Fruit fly (Drosophila melanogaster): ENCODE results near the gene CG34437.

CG34437 gene

DNA sequence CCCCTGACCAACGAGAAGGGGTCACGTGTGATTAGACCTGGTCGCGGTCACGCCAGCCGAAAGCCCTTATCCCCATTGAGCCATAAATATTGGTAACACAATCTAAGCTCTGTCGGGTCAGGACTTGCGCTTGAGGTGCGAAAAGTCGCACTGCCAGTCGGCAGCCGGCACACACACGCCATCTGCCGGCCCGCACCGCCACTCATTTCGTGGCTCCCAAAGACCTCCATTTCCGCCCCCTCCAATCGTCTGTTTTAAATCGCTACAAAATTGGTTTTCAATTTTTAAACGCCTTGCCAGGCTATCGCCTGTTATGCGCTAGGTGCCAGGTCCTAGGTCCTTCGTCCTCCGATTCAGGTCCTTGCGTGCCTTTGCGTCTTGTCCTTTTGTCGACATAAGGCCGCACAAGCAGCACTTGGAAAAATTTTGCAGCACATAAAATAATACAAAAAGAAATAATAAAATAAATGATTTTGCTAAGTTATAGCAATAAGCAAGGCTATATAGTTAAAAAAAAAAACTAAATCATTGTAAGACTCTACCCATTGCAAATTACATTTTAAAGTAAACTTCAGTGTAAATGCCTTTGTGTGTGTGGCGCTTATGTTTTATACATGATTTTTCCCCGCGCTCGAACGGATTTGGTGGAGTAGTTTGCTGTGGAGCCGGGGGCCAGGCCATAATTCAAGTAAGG, 33.8 kb downstream of the CG34437 start:
- TF ChIP-seq HLH3B (GFP tag; IDR thresholded peaks at IDR 0.05) (0 out of 2 replicates have a peak, but pooled peaks have one; percentile 12), ranshi (GFP tag; IDR thresholded peaks at IDR 0.05) (peak; percentile 31; the same call in 1 of the 2 replicates), Rfx (GFP tag; IDR thresholded peaks at IDR 0.05) (0 out of 2 replicates have a peak, but pooled peaks have one; percentile 29), ci (GFP tag; IDR thresholded peaks at IDR 0.05) (no peak), CG18476 (GFP tag; optimal IDR thresholded peaks at IDR 0.05) (peak; percentile 16), hkb (optimal IDR thresholded peaks at IDR 0.05) (no peak), hkb (GFP tag; IDR thresholded peaks at IDR 0.05) (peak; percentile 44), Fer3 (tag; optimal IDR thresholded peaks at IDR 0.05) (peak; percentile 37), CG2116 (GFP tag; optimal IDR thresholded peaks at IDR 0.05) (no peak), dysf (GFP tag; IDR thresholded peaks at IDR 0.05) (0 out of 3 replicates have a peak, but pooled peaks have one; percentile 12), CG13894 (tag; optimal IDR thresholded peaks at IDR 0.05) (peak; percentile 19), crol (GFP tag; IDR thresholded peaks at IDR 0.05) (no peak), CG5245 (GFP tag; optimal IDR thresholded peaks at IDR 0.05) (no peak), CG18599 (GFP tag; optimal IDR thresholded peaks at IDR 0.05) (peak; percentile 56), fu2 (GFP tag; optimal IDR thresholded peaks at IDR 0.05) (no peak), phol (tag; optimal IDR thresholded peaks at IDR 0.05) (peak; percentile 9), CG4424 (GFP tag; optimal IDR thresholded peaks at IDR 0.05) (no peak), Hr51 (GFP tag; optimal IDR thresholded peaks at IDR 0.05) (peak in 1 of 2 experiments; percentile 2), Ptx1 (GFP tag; IDR thresholded peaks at IDR 0.05) (peak; percentile 28; the same call in 1 of the 2 replicates), wdn (GFP tag; IDR thresholded peaks at IDR 0.05) (0 out of 2 replicates have a peak, but pooled peaks have one; percentile 5), CG17912 (GFP tag; optimal IDR thresholded peaks at IDR 0.05) (no peak), tgo (GFP tag; IDR thresholded peaks at IDR 0.05) (no peak), CG10147 (GFP tag; optimal IDR thresholded peaks at IDR 0.05) (peak; percentile 6), CTCF (GFP tag; optimal IDR thresholded peaks at IDR 0.05) (peak; percentile 83), Ets65A (GFP tag) (peak; percentile 42), CG13123 (GFP tag; optimal IDR thresholded peaks at IDR 0.05) (no peak), CG13287 (GFP tag; IDR thresholded peaks at IDR 0.05; ENCODE audit: partially characterized antibody) (no peak), CG1233 (GFP tag; optimal IDR thresholded peaks at IDR 0.05) (peak; percentile 36), Abd-B (GFP tag; optimal IDR thresholded peaks at IDR 0.05) (no peak), twi (tag; optimal IDR thresholded peaks at IDR 0.05) (no peak), sens (GFP tag) (peak; percentile 26), cwo (GFP tag; optimal IDR thresholded peaks at IDR 0.05) (peak; percentile 16), Fer1 (GFP tag; optimal IDR thresholded peaks at IDR 0.05) (peak; percentile 41), gcm2 (GFP tag; optimal IDR thresholded peaks at IDR 0.05) (no peak), CG3281 (GFP tag; optimal IDR thresholded peaks at IDR 0.05) (peak; percentile 18), p53 (GFP tag; optimal IDR thresholded peaks at IDR 0.05) (no peak), lab (GFP tag; optimal IDR thresholded peaks at IDR 0.05) (peak; percentile 54), ttk (GFP tag; IDR thresholded peaks at IDR 0.05) (0 out of 2 replicates have a peak, but pooled peaks have one; percentile 18), row (GFP tag; IDR thresholded peaks at IDR 0.05) (peak; percentile 45), CG6689 (GFP tag; IDR thresholded peaks at IDR 0.05) (no peak), br (optimal IDR thresholded peaks at IDR 0.05) (no peak), CG11085 (GFP tag; IDR thresholded peaks at IDR 0.05) (no peak), CG9727 (GFP tag; optimal IDR thresholded peaks at IDR 0.05) (peak; percentile 27), tin (GFP tag; optimal IDR thresholded peaks at IDR 0.05) (peak; percentile 6), Med (GFP tag) (peak; percentile 63)

Data from whole organism, embryonic.